Worm (Caenorhabditis elegans): ENCODE measurements around the gene C04G6.13.

Gene C04G6.13

DNA sequence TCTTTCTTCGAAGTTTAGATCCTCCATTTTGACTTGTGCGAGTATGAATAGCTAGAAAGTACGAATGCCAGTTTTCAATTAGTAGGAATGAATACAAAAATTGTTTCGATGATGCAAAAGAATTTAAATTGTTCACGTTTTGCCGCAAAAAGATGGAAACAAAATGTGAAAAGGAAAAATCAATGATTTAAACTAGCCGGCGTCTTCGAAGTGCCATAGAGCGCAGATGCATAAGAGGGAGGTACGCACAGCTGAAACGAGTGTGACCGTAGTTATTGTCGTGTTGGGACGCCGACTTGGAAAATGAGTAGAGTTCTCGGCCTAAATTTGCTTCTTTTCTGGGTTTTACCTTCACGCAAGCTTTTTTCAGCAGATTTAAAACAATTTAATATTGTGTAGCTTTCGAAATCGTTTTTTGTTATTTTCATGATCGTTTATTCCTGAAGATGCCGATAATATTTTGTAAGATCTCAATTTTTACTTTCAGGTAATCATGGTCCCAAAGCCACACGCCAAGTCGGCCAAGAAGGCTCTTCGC is 38.8 kb upstream of the C04G6.13 start, which contains the start of the genes ify-1 and rpl-22 (continued):
- TF ChIP-seq duxl-1 (tag; optimal IDR thresholded peaks at IDR 0.05; ENCODE audit: poor library complexity) (peak; percentile 88), lsy-2 (tag; optimal IDR thresholded peaks at IDR 0.05) (peak; percentile 97 to 99), egl-43 (GFP tag; IDR thresholded peaks at IDR 0.05) (0 out of 2 replicates have a peak, but pooled peaks have one; percentile 42), nhr-10 (tag; optimal IDR thresholded peaks at IDR 0.05) (peak; percentile 36), lim-7 (GFP tag; IDR thresholded peaks at IDR 0.05) (no peak), rbr-2 (tag; optimal IDR thresholded peaks at IDR 0.05) (peak; percentile 87), ZK337.2 (GFP tag; IDR thresholded peaks at IDR 0.05) (no peak), attf-4 (tag; optimal IDR thresholded peaks at IDR 0.05) (no peak), cey-2 (tag; optimal IDR thresholded peaks at IDR 0.05; ENCODE audit: borderline replicate concordance, insufficient read depth) (no peak), ceh-82 (tag; optimal IDR thresholded peaks at IDR 0.05) (no peak), ceh-20 (GFP tag; IDR thresholded peaks at IDR 0.05) (peak; percentile 61; the same call in 1 of the 2 replicates), ceh-44 (GFP tag; IDR thresholded peaks at IDR 0.05) (no peak), sdz-12 (GFP tag; optimal IDR thresholded peaks at IDR 0.05) (no peak), ceh-62 (tag; optimal IDR thresholded peaks at IDR 0.05) (no peak), dpl-1 (GFP tag; optimal IDR thresholded peaks at IDR 0.05) (peak; percentile 94), lin-39 (tag; optimal IDR thresholded peaks at IDR 0.05) (no peak), mdt-29 (GFP tag; IDR thresholded peaks at IDR 0.05) (no peak), nhr-11 (tag; optimal IDR thresholded peaks at IDR 0.05) (peak; percentile 90), jun-1 (tag; optimal IDR thresholded peaks at IDR 0.05) (peak; percentile 69), unc-62 (GFP tag; optimal IDR thresholded peaks at IDR 0.05 in 1 of 2) (peak in 1 of 2 experiments; percentile 98), unc-62 (tag; optimal IDR thresholded peaks at IDR 0.05) (peak; percentile 35), D1046.2 (GFP tag; IDR thresholded peaks at IDR 0.05) (peak; percentile 100), zfp-2 (tag; optimal IDR thresholded peaks at IDR 0.05) (peak; percentile 57), Y105C5A.15 (GFP tag; IDR thresholded peaks at IDR 0.05) (no peak), F26F4.8 (GFP tag; conservative IDR thresholded peaks at IDR 0.05) (no peak), lin-13 (GFP tag; optimal IDR thresholded peaks at IDR 0.05) (peak; percentile 89), mes-2 (tag; optimal IDR thresholded peaks at IDR 0.05; ENCODE audit: poor library complexity, severe bottlenecking) (peak; percentile 96), php-3 (GFP tag; IDR thresholded peaks at IDR 0.05) (0 out of 2 replicates have a peak, but pooled peaks have one; percentile 34), daf-12 (tag; optimal IDR thresholded peaks at IDR 0.05) (no peak), Y75B8A.6 (GFP tag; IDR thresholded peaks at IDR 0.05) (0 out of 2 replicates have a peak, but pooled peaks have one; percentile 36), pha-4 (GFP tag; IDR thresholded peaks at IDR 0.05) (peak; percentile 63; the same call in 1 of the 2 replicates), pha-4 (tag; optimal IDR thresholded peaks at IDR 0.05) (peak; percentile 97), unc-39 (tag; optimal IDR thresholded peaks at IDR 0.05) (no peak), ZK546.5 (tag; optimal IDR thresholded peaks at IDR 0.05) (peak in 1 of 2 experiments; percentile 16), tra-1 (GFP tag; IDR thresholded peaks at IDR 0.05) (no peak), nhr-41 (GFP tag; IDR thresholded peaks at IDR 0.05) (no peak), mep-1 (tag; optimal IDR thresholded peaks at IDR 0.05) (peak; percentile 96), nhr-111 (GFP tag; optimal IDR thresholded peaks at IDR 0.05) (no peak), hlh-11 (tag; optimal IDR thresholded peaks at IDR 0.05) (peak; percentile 89), ama-1 (optimal IDR thresholded peaks at IDR 0.05) (peak; percentile 75), aly-2 (tag; optimal IDR thresholded peaks at IDR 0.05) (no peak), arid-1 (GFP tag; conservative IDR thresholded peaks at IDR 0.05) (peak; percentile 92), Y48G9A.11 (GFP tag; IDR thresholded peaks at IDR 0.05) (no peak), F37D6.2 (tag; optimal IDR thresholded peaks at IDR 0.05) (peak; percentile 56), Y5F2A.4 (GFP tag; optimal IDR thresholded peaks at IDR 0.05) (no peak), hif-1 (tag; optimal IDR thresholded peaks at IDR 0.05) (peak; percentile 7 to 83), ztf-7 (tag; optimal IDR thresholded peaks at IDR 0.05) (peak; percentile 78), nhr-42 (GFP tag; IDR thresholded peaks at IDR 0.05) (no peak), nhr-48 (tag; optimal IDR thresholded peaks at IDR 0.05) (peak; percentile 43), nhr-237 (tag; optimal IDR thresholded peaks at IDR 0.05) (no peak), R02D3.7 (tag; optimal IDR thresholded peaks at IDR 0.05) (no peak)
